Worm (Caenorhabditis elegans): ENCODE data around the gene C11H1.5.

ce11 chrX:14267170-14267569 is 35.8 kb downstream of the C11H1.5 start:
- TF ChIP-seq saeg-2 (GFP tag; IDR thresholded peaks at IDR 0.05) = no peak
- no peak for TF ChIP-seq nhr-41 (GFP tag; IDR thresholded peaks at IDR 0.05)
- TF ChIP-seq snpc-4 (tag; optimal IDR thresholded peaks at IDR 0.05) = no peak
- TF ChIP-seq daf-19 (GFP tag; conservative IDR thresholded peaks at IDR 0.05) = no peak
- TF ChIP-seq F49E8.2 (tag; optimal IDR thresholded peaks at IDR 0.05; ENCODE audit: borderline replicate concordance) = no peak
- TF ChIP-seq nhr-10 (tag; optimal IDR thresholded peaks at IDR 0.05) = no peak
- TF ChIP-seq lsy-2 (tag; optimal IDR thresholded peaks at IDR 0.05) = no peak
- TF ChIP-seq ama-1 (optimal IDR thresholded peaks at IDR 0.05) = no peak
- no peak for TF ChIP-seq Y75B8A.6 (GFP tag; IDR thresholded peaks at IDR 0.05)
- no peak for TF ChIP-seq ZK337.2 (GFP tag; IDR thresholded peaks at IDR 0.05)
- TF ChIP-seq nhr-237 (tag; optimal IDR thresholded peaks at IDR 0.05) = no peak
- TF ChIP-seq egl-27 (tag; optimal IDR thresholded peaks at IDR 0.05) = no peak
- no peak for TF ChIP-seq mes-2 (tag; optimal IDR thresholded peaks at IDR 0.05; ENCODE audit: poor library complexity, severe bottlenecking)
- no peak for TF ChIP-seq mdl-1 (tag; optimal IDR thresholded peaks at IDR 0.05)
